Worm (Caenorhabditis elegans) whole organism, L2 larva: Measurements from ENCODE around the gene dpm-3.

Experiments
- C34F6.9 ChIP-seq: fragments of 150-350 bp; optimal IDR thresholded peaks from 2 replicates; lab custom pipeline; 2014; ENCODE audit warnings: missing biosample characterization, missing genetic modification characterization
- F13H6.1 ChIP-seq: sonication (generic microtip); optimal IDR thresholded peaks from 2 replicates; lab custom pipeline; 2016; ENCODE audit warnings: missing genetic modification characterization, missing compliant biosample characterization
- alr-1 ChIP-seq: fragments of 150-350 bp; optimal IDR thresholded peaks from 2 replicates; lab custom pipeline; 2014; ENCODE audit warnings: missing biosample characterization, missing genetic modification characterization
- aly-2 ChIP-seq: fragments of 150-350 bp; optimal IDR thresholded peaks from 2 replicates; lab custom pipeline; 2014; ENCODE audit warnings: missing biosample characterization, missing genetic modification characterization
- ama-1 ChIP-seq: fragments of 150-350 bp; optimal IDR thresholded peaks from 2 replicates; lab custom pipeline; 2018; ENCODE audit warnings: inconsistent platforms
- blmp-1 ChIP-seq: sonication (generic microtip); optimal IDR thresholded peaks from 2 replicates; lab custom pipeline; 2017; ENCODE audit warnings: missing genetic modification characterization, mild to moderate bottlenecking, missing compliant biosample characterization, antibody characterized with exemption, moderate library complexity; ENCODE audit not compliant: insufficient read depth
- ceh-16 ChIP-seq: fragments of 150-350 bp; optimal IDR thresholded peaks from 2 replicates; lab custom pipeline; 2014; ENCODE audit warnings: missing biosample characterization, missing genetic modification characterization
- ceh-82 ChIP-seq: fragments of 150-350 bp; optimal IDR thresholded peaks from 2 replicates; lab custom pipeline; 2014; ENCODE audit warnings: missing biosample characterization, missing genetic modification characterization
- crh-2 ChIP-seq: sonication (generic microtip); optimal IDR thresholded peaks from 2 replicates; lab custom pipeline; 2017; ENCODE audit warnings: missing biosample characterization, missing genetic modification characterization
- egl-27 ChIP-seq: sonication (generic microtip); optimal IDR thresholded peaks from 3 replicates; lab custom pipeline; 2017; ENCODE audit warnings: missing biosample characterization, missing genetic modification reagents, missing genetic modification characterization
- fos-1 ChIP-seq: fragments of 150-350 bp; optimal IDR thresholded peaks from 2 replicates; lab custom pipeline; 2014; ENCODE audit warnings: missing biosample characterization, missing genetic modification characterization
- lin-11 ChIP-seq: fragments of 150-350 bp; sonication (generic microtip); optimal IDR thresholded peaks from 2 replicates; lab custom pipeline; 2014; ENCODE audit warnings: missing biosample characterization, missing genetic modification characterization, inconsistent platforms, mixed read lengths
- lin-13 ChIP-seq: fragments of 150-350 bp; optimal IDR thresholded peaks from 2 replicates; lab custom pipeline; 2014; ENCODE audit warnings: missing biosample characterization, missing genetic modification reagents, missing genetic modification characterization
- lin-39 ChIP-seq: fragments of 150-350 bp; optimal IDR thresholded peaks from 2 replicates; lab custom pipeline; 2014; ENCODE audit warnings: missing biosample characterization, missing genetic modification reagents, missing genetic modification characterization
- mdl-1 ChIP-seq, 2 experiments: fragments of 150-350 bp in 1 of 2; sonication (generic microtip) in 1 of 2; optimal IDR thresholded peaks; 2 replicates each; lab custom pipeline; 2017; ENCODE audit warnings: missing biosample characterization in 2 of 2, missing genetic modification characterization in 2 of 2
- nhr-10 ChIP-seq: sonication (generic microtip); optimal IDR thresholded peaks from 2 replicates; lab custom pipeline; 2017; ENCODE audit warnings: missing biosample characterization, missing genetic modification characterization
- nhr-11 ChIP-seq: fragments of 150-350 bp; optimal IDR thresholded peaks from 2 replicates; lab custom pipeline; 2014; ENCODE audit warnings: missing biosample characterization, missing genetic modification characterization
- nhr-129 ChIP-seq: fragments of 150-350 bp; optimal IDR thresholded peaks from 2 replicates; lab custom pipeline; 2014; ENCODE audit warnings: missing biosample characterization, missing genetic modification characterization
- nhr-21 ChIP-seq: fragments of 150-350 bp; optimal IDR thresholded peaks from 2 replicates; lab custom pipeline; 2014; ENCODE audit warnings: missing biosample characterization, missing genetic modification characterization
- nhr-23 ChIP-seq: fragments of 150-350 bp; optimal IDR thresholded peaks from 2 replicates; lab custom pipeline; 2014; ENCODE audit warnings: missing biosample characterization, missing genetic modification reagents, missing genetic modification characterization
- nhr-237 ChIP-seq: fragments of 150-350 bp; optimal IDR thresholded peaks from 2 replicates; lab custom pipeline; 2014; ENCODE audit warnings: missing biosample characterization, missing genetic modification characterization
- nhr-25 ChIP-seq: fragments of 150-350 bp; sonication (generic microtip); optimal IDR thresholded peaks from 3 replicates; lab custom pipeline; 2014; ENCODE audit warnings: missing biosample characterization, missing genetic modification characterization
- nhr-6 ChIP-seq: fragments of 150-350 bp; optimal IDR thresholded peaks from 2 replicates; lab custom pipeline; 2014; ENCODE audit warnings: missing biosample characterization, missing genetic modification characterization
- nhr-77 ChIP-seq: fragments of 150-350 bp; optimal IDR thresholded peaks from 2 replicates; lab custom pipeline; 2014; ENCODE audit warnings: missing biosample characterization, missing genetic modification characterization
- peb-1 ChIP-seq: fragments of 150-350 bp; optimal IDR thresholded peaks from 2 replicates; lab custom pipeline; 2014; ENCODE audit warnings: missing biosample characterization, missing genetic modification characterization
- sem-4 ChIP-seq: fragments of 150-350 bp; optimal IDR thresholded peaks from 2 replicates; lab custom pipeline; 2014; ENCODE audit warnings: missing biosample characterization, missing genetic modification reagents, missing genetic modification characterization
- skn-1 ChIP-seq: sonication (generic microtip); optimal IDR thresholded peaks from 2 replicates; lab custom pipeline; 2017; ENCODE audit warnings: missing biosample characterization, missing genetic modification characterization
- sma-3 ChIP-seq: sonication (generic microtip); optimal IDR thresholded peaks from 2 replicates; lab custom pipeline; 2016; ENCODE audit warnings: missing genetic modification reagents, missing genetic modification characterization, missing compliant biosample characterization
- sma-9 ChIP-seq, 2 experiments: fragments of 150-350 bp in 1 of 2; sonication (generic microtip) in 1 of 2; optimal IDR thresholded peaks; 2 replicates each; lab custom pipeline; 2014 to 2016; ENCODE audit warnings: missing genetic modification characterization in 2 of 2, mild to moderate bottlenecking in 1 of 2, missing biosample characterization in 1 of 2, missing compliant biosample characterization in 1 of 2, missing genetic modification reagents in 1 of 2, moderate library complexity in 1 of 2
- snpc-4 ChIP-seq: fragments of 150-350 bp; optimal IDR thresholded peaks from 2 replicates; lab custom pipeline; 2014; ENCODE audit warnings: missing biosample characterization, missing genetic modification characterization
- unc-39 ChIP-seq: fragments of 150-350 bp; optimal IDR thresholded peaks from 2 replicates; lab custom pipeline; 2014; ENCODE audit warnings: missing biosample characterization, missing genetic modification characterization
- unc-62 ChIP-seq: fragments of 150-350 bp; optimal IDR thresholded peaks from 2 replicates; lab custom pipeline; 2014; ENCODE audit warnings: missing biosample characterization, missing genetic modification reagents, missing genetic modification characterization
- zag-1 ChIP-seq: fragments of 150-350 bp; optimal IDR thresholded peaks from 2 replicates; lab custom pipeline; 2014; ENCODE audit warnings: missing biosample characterization, missing genetic modification characterization
- ztf-11 ChIP-seq: sonication (generic microtip); optimal IDR thresholded peaks from 2 replicates; lab custom pipeline; 2017; ENCODE audit warnings: missing biosample characterization, missing genetic modification characterization

dpm-3 gene

DNA sequence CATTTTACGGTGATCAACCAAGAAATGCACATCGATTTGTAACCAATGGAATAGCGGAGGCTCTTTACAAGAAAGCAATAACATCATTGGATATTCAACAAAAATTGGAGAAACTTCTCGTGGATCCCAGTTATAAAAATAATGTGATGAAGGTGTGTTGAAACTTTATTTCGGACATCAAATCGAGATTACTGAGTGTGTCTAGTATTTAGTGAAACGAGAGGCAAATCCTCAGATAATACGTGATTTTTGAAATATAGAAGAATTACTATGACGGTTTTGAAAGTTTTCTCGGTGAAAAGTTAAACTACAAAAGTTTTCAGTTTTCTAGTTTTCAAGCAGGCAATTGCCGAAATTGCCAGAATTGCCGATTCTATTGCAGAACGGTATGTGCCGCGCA, 40.4 kb downstream of the dpm-3 start:
- TF ChIP-seq aly-2 (tag; lab: Kevin White, UChicago) (no peak), ama-1 (no peak), nhr-25 (tag; lab: Kevin White, UChicago) (no peak), nhr-129 (no peak), peb-1 (tag; lab: Kevin White, UChicago) (no peak), C34F6.9 (tag; lab: Kevin White, UChicago) (no peak), egl-27 (tag; lab: Kevin White, UChicago) (no peak)

DNA sequence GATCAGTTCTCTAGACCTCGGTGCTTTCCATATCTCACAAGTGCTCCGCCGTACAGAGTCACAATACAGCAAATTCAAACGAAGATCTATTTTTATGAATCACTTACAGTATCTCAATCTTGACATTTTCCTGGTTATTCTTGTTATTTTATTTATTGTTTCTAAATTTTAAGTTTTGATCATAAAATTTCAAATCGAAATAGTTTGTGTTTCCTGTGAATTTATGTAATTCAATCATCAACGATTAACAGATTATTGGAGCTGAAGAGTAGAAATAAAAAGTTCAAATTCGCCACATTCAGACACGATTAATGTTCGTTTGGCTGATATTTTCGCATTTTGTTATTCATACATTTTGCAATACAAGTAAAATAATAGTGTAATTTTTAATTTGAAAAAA, 41.0 kb downstream of the dpm-3 start, which contains the start of gene clec-184:
clec-184 (plus strand) TSS at position 301 of the 400 bp plus-strand sequence.
- TF ChIP-seq C34F6.9 (tag; lab: Kevin White, UChicago) = no peak
- TF ChIP-seq nhr-10 (tag; lab: Kevin White, UChicago) = no peak

DNA sequence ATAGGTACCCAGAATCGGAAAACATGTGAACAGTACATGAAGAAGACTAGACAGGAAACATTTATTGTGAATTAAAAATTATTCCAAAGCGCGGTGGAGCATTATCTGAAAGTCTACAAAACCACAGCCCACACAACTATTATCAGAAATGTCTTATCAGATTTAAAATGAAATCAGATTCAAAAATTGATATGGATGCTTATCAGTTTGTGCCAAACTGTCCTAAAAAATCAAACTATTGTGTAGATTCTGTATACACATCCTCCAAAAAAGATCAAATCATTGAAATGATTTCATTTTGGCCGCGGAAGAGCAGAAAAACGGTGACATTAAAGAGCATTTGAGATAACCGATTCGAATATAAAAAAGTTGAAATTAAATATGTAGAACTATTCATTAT, 44.1 kb downstream of the dpm-3 start, which contains the start of gene irg-4:
irg-4 (plus strand) TSS at position 392 of the 400 bp plus-strand sequence.
- no peak for TF ChIP-seq nhr-11 (tag; lab: Kevin White, UChicago)
- peak; percentile 83 for TF ChIP-seq fos-1 (tag; lab: Kevin White, UChicago)
- no peak for TF ChIP-seq ceh-82 (tag; lab: Kevin White, UChicago)
- TF ChIP-seq snpc-4 (tag; lab: Kevin White, UChicago) = no peak
- no peak for TF ChIP-seq nhr-10 (tag; lab: Kevin White, UChicago)
- no peak for TF ChIP-seq nhr-21 (tag; lab: Kevin White, UChicago)
- TF ChIP-seq egl-27 (tag; lab: Kevin White, UChicago) = no peak
- TF ChIP-seq blmp-1 (tag; lab: Kevin White, UChicago) = no peak
- TF ChIP-seq ama-1 = no peak
- no peak for TF ChIP-seq unc-62
- TF ChIP-seq crh-2 = peak; percentile 36
- no peak for TF ChIP-seq sem-4
- TF ChIP-seq nhr-6 (tag; lab: Kevin White, UChicago) = no peak
- TF ChIP-seq nhr-237 (tag; lab: Kevin White, UChicago) = no peak
- no peak for TF ChIP-seq peb-1 (tag; lab: Kevin White, UChicago)

DNA sequence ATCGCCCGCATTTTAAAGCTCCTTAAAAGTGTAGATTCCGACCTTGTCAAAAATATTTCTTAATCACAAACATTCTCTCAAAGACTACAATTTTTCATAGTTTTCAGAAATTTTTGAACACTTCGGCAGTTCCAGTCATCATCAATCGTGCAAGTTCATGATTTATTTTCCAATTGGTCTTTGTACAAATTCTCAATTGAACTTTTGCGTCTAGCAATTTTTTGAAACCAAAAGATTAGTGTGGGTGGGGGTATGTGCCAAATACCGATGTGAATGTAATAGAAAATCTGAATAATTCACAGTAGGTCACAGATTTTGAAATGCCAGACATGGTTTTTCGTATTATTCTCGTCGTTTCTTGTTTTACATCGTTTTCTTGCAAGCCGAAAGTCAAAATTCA, 47.0 kb downstream of the dpm-3 start, which contains the start of gene clec-185:
clec-185 (plus strand) TSS at position 301 of the 400 bp plus-strand sequence.
- no peak for TF ChIP-seq sma-3 (GFP tag; lab: Kevin White, UChicago)
- TF ChIP-seq crh-2 = no peak
- no peak for TF ChIP-seq zag-1 (tag; lab: Kevin White, UChicago)
- no peak for TF ChIP-seq lin-39
- no peak for TF ChIP-seq sma-9 (GFP tag; optimal IDR thresholded peaks at IDR 0.05; lab: Kevin White, UChicago)
- no peak for TF ChIP-seq sma-9 (tag; optimal IDR thresholded peaks at IDR 0.05; lab: Kevin White, UChicago)
- TF ChIP-seq alr-1 (tag; lab: Kevin White, UChicago) = no peak
- TF ChIP-seq unc-39 = no peak
- no peak for TF ChIP-seq lin-13 (GFP tag; lab: Kevin White, UChicago)
- TF ChIP-seq nhr-21 (tag; lab: Kevin White, UChicago) = no peak
- TF ChIP-seq nhr-237 (tag; lab: Kevin White, UChicago) = no peak
- no peak for TF ChIP-seq F13H6.1 (tag; lab: Kevin White, UChicago)
- TF ChIP-seq skn-1 (tag; lab: Kevin White, UChicago) = no peak
- no peak for TF ChIP-seq nhr-23 (tag; lab: Kevin White, UChicago)

DNA sequence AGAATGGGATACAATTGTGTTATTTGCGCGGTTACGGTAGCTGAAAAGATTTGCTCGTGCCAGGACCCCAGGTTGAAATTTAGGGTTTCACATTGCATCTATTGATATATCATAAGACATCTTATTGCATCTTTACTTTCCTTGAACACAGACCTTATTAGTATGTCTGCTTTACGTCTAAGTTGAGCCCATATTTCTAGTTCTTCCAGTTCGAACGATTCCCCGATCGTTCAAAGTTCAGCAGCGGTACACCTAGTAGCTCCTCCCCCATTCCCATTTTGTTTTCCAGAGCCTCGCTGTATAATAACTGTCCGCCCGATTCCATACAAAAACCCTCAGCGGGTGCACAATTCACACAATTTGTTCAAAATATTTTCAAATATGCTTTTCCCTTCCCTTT, 50.3 kb downstream of the dpm-3 start, which contains the start of gene C25G4.17:
C25G4.17 (plus strand) TSS at position 301 of the 400 bp plus-strand sequence.
- TF ChIP-seq nhr-23 (tag; lab: Kevin White, UChicago) (no peak), unc-39 (no peak), ztf-11 (tag; lab: Kevin White, UChicago) (no peak), ceh-16 (no peak), nhr-6 (tag; lab: Kevin White, UChicago) (no peak), nhr-77 (tag; lab: Kevin White, UChicago) (no peak), mdl-1 (tag; optimal IDR thresholded peaks at IDR 0.05; lab: Kevin White, UChicago) (no peak), lin-11 (tag; lab: Kevin White, UChicago) (no peak)
